Worm (Caenorhabditis elegans): ENCODE results near the gene sdz-20.

The sdz-20 gene

DNA sequence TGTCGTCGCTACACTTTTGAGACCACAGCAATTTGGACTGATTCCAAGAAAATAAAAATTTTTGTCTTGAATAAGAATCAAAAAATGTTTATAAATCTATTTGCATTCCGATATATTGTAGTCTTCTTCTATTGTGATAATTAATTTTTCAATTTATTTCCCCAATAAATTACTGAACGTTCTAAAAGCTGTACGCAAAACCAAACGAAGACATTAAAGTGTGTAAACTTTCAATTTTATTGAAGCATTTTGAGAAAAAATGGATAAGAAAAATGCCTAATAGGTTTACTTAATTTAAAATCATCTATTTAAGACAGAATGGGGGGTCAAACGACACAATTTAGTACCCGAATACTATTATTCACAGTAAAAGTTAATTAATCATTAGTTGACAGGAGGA, 31.3 kb upstream of the sdz-20 start:
- TF ChIP-seq unc-130 (GFP tag; optimal IDR thresholded peaks at IDR 0.05) (peak; percentile 5), lin-38 (GFP tag; IDR thresholded peaks at IDR 0.05) (peak; percentile 42), ZK337.2 (GFP tag; IDR thresholded peaks at IDR 0.05) (no peak)

ce11 chrIII:13305537-13305936, 28.3 kb upstream of the sdz-20 start:
- TF ChIP-seq aha-1 (tag) = peak; percentile 90
- TF ChIP-seq lsy-2 (tag; optimal IDR thresholded peaks at IDR 0.05) = no peak

DNA sequence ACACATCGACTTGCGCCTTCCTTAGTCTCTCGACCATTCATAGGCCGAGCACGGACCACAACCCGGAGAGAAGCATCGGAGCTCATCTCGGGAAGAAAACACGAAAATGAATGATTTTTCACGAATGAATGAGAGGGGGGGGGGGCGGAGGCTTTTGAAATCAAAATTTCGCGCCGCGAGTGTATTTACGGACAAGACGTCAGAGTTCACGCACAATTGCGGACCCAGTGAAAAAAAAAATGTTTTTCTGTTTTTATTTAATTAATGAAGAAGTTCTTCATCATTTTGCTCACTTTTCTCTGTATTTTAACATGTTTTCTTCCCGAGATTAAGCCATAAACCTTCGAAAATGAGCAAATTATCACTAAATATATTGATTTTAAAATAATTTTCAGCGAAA, 26.7 kb upstream of the sdz-20 start, which contains the start of the genes klp-19 and slc-36.1:
TSS of gene klp-19 (minus strand) at position 153 of the 400 bp plus-strand sequence.
TSS of gene slc-36.1 (plus strand) at position 396 of the 400 bp plus-strand sequence.
- TF ChIP-seq mes-2 (tag; optimal IDR thresholded peaks at IDR 0.05; ENCODE audit: poor library complexity, severe bottlenecking) (peak; percentile 67), dve-1 (tag; optimal IDR thresholded peaks at IDR 0.05; ENCODE audit: insufficient read depth) (peak; percentile 20), rbr-2 (tag; optimal IDR thresholded peaks at IDR 0.05) (peak; percentile 26), pha-4 (GFP tag; IDR thresholded peaks at IDR 0.05) (no peak), pha-4 (tag; optimal IDR thresholded peaks at IDR 0.05) (peak; percentile 0), arid-1 (GFP tag; conservative IDR thresholded peaks at IDR 0.05) (0 out of 2 replicates have a peak, but pooled peaks have one; percentile 32), hmg-1.1 (GFP tag; IDR thresholded peaks at IDR 0.05) (0 out of 2 replicates have a peak, but pooled peaks have one; percentile 35), daf-16 (GFP tag; optimal IDR thresholded peaks at IDR 0.05) (no peak), daf-16 (tag; optimal IDR thresholded peaks at IDR 0.05) (peak; percentile 15), aha-1 (tag) (peak; percentile 17), ctbp-1 (GFP tag; IDR thresholded peaks at IDR 0.05) (no peak), lsy-2 (tag; optimal IDR thresholded peaks at IDR 0.05) (peak in 1 of 2 experiments; percentile 53), ceh-44 (GFP tag; IDR thresholded peaks at IDR 0.05) (no peak), mep-1 (tag; optimal IDR thresholded peaks at IDR 0.05) (peak; percentile 8), unc-62 (GFP tag; optimal IDR thresholded peaks at IDR 0.05 in 1 of 2) (no peak), unc-62 (tag; optimal IDR thresholded peaks at IDR 0.05) (no peak), dpl-1 (GFP tag; optimal IDR thresholded peaks at IDR 0.05) (peak; percentile 80), nhr-77 (tag; optimal IDR thresholded peaks at IDR 0.05) (no peak), lin-38 (GFP tag; IDR thresholded peaks at IDR 0.05) (peak; percentile 67), ZK337.2 (GFP tag; IDR thresholded peaks at IDR 0.05) (no peak)

ce11 chrIII:13310552-13310951, 23.3 kb upstream of the sdz-20 start:
- TF ChIP-seq Y105C5A.15 (GFP tag; IDR thresholded peaks at IDR 0.05) (no peak), zfp-2 (tag; optimal IDR thresholded peaks at IDR 0.05) (no peak), nhr-42 (GFP tag; IDR thresholded peaks at IDR 0.05) (no peak), nhr-28 (tag; optimal IDR thresholded peaks at IDR 0.05) (peak; percentile 40), mep-1 (tag; optimal IDR thresholded peaks at IDR 0.05) (peak; percentile 6), hlh-30 (tag; optimal IDR thresholded peaks at IDR 0.05; ENCODE audit: insufficient read depth) (peak; percentile 69), lsy-2 (tag; optimal IDR thresholded peaks at IDR 0.05) (peak in 1 of 2 experiments; percentile 30), tra-1 (GFP tag; IDR thresholded peaks at IDR 0.05) (no peak), nhr-77 (tag; optimal IDR thresholded peaks at IDR 0.05) (peak; percentile 67), daf-16 (GFP tag; optimal IDR thresholded peaks at IDR 0.05) (no peak), daf-16 (tag; optimal IDR thresholded peaks at IDR 0.05) (peak; percentile 83), pha-4 (GFP tag; IDR thresholded peaks at IDR 0.05) (no peak), pha-4 (tag; optimal IDR thresholded peaks at IDR 0.05) (no peak), dve-1 (tag; optimal IDR thresholded peaks at IDR 0.05; ENCODE audit: insufficient read depth) (peak; percentile 66)

DNA sequence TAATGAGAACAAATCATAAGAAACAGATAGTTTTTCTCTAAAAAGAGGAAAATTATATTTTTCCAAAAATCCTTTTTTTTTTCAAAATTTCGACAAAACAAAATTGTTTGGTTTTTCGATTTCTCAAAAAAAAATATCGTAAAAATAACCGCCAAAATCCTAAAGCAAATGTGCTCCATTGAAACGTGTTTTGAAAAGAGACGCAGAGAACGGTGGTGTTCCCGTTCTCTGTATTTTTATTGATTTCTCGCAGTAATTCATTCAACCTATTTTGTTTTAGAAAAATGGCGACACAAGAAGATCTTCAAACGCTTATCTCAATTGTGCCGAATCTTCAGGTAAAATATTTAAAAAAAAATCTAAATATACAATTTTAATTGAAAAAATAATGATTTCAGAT, 20.1 kb upstream of the sdz-20 start, which contains the start of gene Y43F4B.10:
TSS of gene Y43F4B.10 (plus strand) at position 281 of the 400 bp plus-strand sequence.
- TF ChIP-seq nhr-25 (tag; optimal IDR thresholded peaks at IDR 0.05; ENCODE audit: borderline replicate concordance, insufficient read depth) = no peak
- TF ChIP-seq mxl-3 (GFP tag; optimal IDR thresholded peaks at IDR 0.05) = no peak
- TF ChIP-seq saeg-2 (GFP tag; IDR thresholded peaks at IDR 0.05) = no peak
- TF ChIP-seq F49E8.2 (tag; optimal IDR thresholded peaks at IDR 0.05; ENCODE audit: borderline replicate concordance) = no peak
- peak; percentile 27 for TF ChIP-seq hlh-30 (tag; optimal IDR thresholded peaks at IDR 0.05; ENCODE audit: insufficient read depth)
- peak; percentile 65 for TF ChIP-seq lin-38 (GFP tag; IDR thresholded peaks at IDR 0.05)
- TF ChIP-seq set-16 (GFP tag; IDR thresholded peaks at IDR 0.05) = no peak
- TF ChIP-seq snpc-4 (tag; optimal IDR thresholded peaks at IDR 0.05) = no peak
- no peak for TF ChIP-seq zfp-2 (tag; optimal IDR thresholded peaks at IDR 0.05)
- TF ChIP-seq rbr-2 (tag; optimal IDR thresholded peaks at IDR 0.05) = no peak
- TF ChIP-seq dpl-1 (GFP tag; optimal IDR thresholded peaks at IDR 0.05) = peak; percentile 54
- no peak for TF ChIP-seq lim-7 (GFP tag; IDR thresholded peaks at IDR 0.05)
- peak; percentile 11 for TF ChIP-seq nhr-28 (tag; optimal IDR thresholded peaks at IDR 0.05)
- peak in 1 of 2 experiments; percentile 55 for TF ChIP-seq lsy-2 (tag; optimal IDR thresholded peaks at IDR 0.05)
- peak; percentile 7 for TF ChIP-seq mep-1 (tag; optimal IDR thresholded peaks at IDR 0.05)
- TF ChIP-seq attf-4 (tag; optimal IDR thresholded peaks at IDR 0.05) = no peak
- TF ChIP-seq duxl-1 (tag; optimal IDR thresholded peaks at IDR 0.05; ENCODE audit: poor library complexity) = no peak
- TF ChIP-seq dve-1 (tag; optimal IDR thresholded peaks at IDR 0.05; ENCODE audit: insufficient read depth) = peak; percentile 8
- TF ChIP-seq D1046.2 (GFP tag; IDR thresholded peaks at IDR 0.05) = no peak
- no peak for TF ChIP-seq unc-62 (GFP tag; optimal IDR thresholded peaks at IDR 0.05 in 1 of 2)
- no peak for TF ChIP-seq unc-62 (tag; optimal IDR thresholded peaks at IDR 0.05)
- TF ChIP-seq Y48G9A.11 (GFP tag; IDR thresholded peaks at IDR 0.05) = no peak
